Worm (Caenorhabditis elegans) whole organism, L4 larva: ENCODE measurements around the gene C13B4.1.

ENCODE experiments used
- F26F4.8 ChIP-seq: fragments of 200-800 bp; sonication (Bioruptor generic); conservative IDR thresholded peaks from 2 replicates; pipeline ENCODE4 v1.3.6; 2022; ENCODE audit warnings: missing genetic modification characterization, missing compliant biosample characterization
- F37D6.2 ChIP-seq: sonication (generic microtip); optimal IDR thresholded peaks from 2 replicates; lab custom pipeline; 2016; ENCODE audit warnings: mild to moderate bottlenecking, missing genetic modification characterization, missing compliant biosample characterization
- T26A8.4 ChIP-seq: fragments of 200-800 bp; sonication (Bioruptor generic); IDR thresholded peaks from 2 replicates; pipeline ENCODE4 v1.3.6; 2022; ENCODE audit warnings: missing genetic modification characterization, missing compliant biosample characterization
- Y48G9A.11 ChIP-seq: fragments of 200-800 bp; sonication (Bioruptor generic); IDR thresholded peaks from 2 replicates; pipeline ENCODE4 v1.3.6; 2022; ENCODE audit warnings: missing genetic modification reagents, missing genetic modification characterization, missing compliant biosample characterization
- Y5F2A.4 ChIP-seq: fragments of 200-800 bp; sonication (Bioruptor generic); optimal IDR thresholded peaks from 2 replicates; lab custom pipeline; 2018; ENCODE audit warnings: mild to moderate bottlenecking, missing genetic modification characterization, missing compliant biosample characterization
- Y75B8A.6 ChIP-seq: fragments of 200-800 bp; sonication (Bioruptor generic); IDR thresholded peaks from 2 replicates; pipeline ENCODE4 v1.3.6; 2022; ENCODE audit warnings: missing genetic modification reagents, missing genetic modification characterization, missing compliant biosample characterization
- ZK546.5 ChIP-seq, 2 experiments: sonication (generic microtip); optimal IDR thresholded peaks; 2 replicates each; lab custom pipeline; 2017; ENCODE audit warnings: missing biosample characterization in 2 of 2, missing genetic modification characterization in 2 of 2
- aha-1 ChIP-seq: fragments of 150-350 bp; peaks from one replicate; lab custom pipeline; 2014; ENCODE audit warnings: missing biosample characterization, missing genetic modification characterization
- ceh-20 ChIP-seq: fragments of 200-800 bp; sonication (Bioruptor generic); IDR thresholded peaks from 2 replicates; pipeline ENCODE4 v1.3.6; 2022; ENCODE audit warnings: missing genetic modification reagents, missing genetic modification characterization, missing compliant biosample characterization
- dmd-6 ChIP-seq: fragments of 200-800 bp; sonication (Bioruptor generic); IDR thresholded peaks from 2 replicates; pipeline ENCODE4 v1.3.6; 2022; ENCODE audit warnings: missing genetic modification reagents, missing genetic modification characterization, missing compliant biosample characterization
- dmd-8 ChIP-seq: fragments of 200-800 bp; sonication (Bioruptor generic); IDR thresholded peaks from 2 replicates; pipeline ENCODE4 v1.3.6; 2022; ENCODE audit warnings: missing genetic modification characterization, missing compliant biosample characterization
- dpl-1 ChIP-seq: fragments of 150-350 bp; optimal IDR thresholded peaks from 2 replicates; lab custom pipeline; 2014; ENCODE audit warnings: missing biosample characterization, missing genetic modification reagents, missing genetic modification characterization
- duxl-1 ChIP-seq: sonication (generic microtip); optimal IDR thresholded peaks from 2 replicates; lab custom pipeline; 2016; ENCODE audit warnings: mild to moderate bottlenecking, missing genetic modification characterization, moderate library complexity, missing compliant biosample characterization; ENCODE audit not compliant: poor library complexity
- dve-1 ChIP-seq: sonication (generic microtip); optimal IDR thresholded peaks from 2 replicates; lab custom pipeline; 2017; ENCODE audit warnings: antibody characterized with exemption, mild to moderate bottlenecking, missing genetic modification characterization, missing compliant biosample characterization; ENCODE audit not compliant: insufficient read depth
- fkh-10 ChIP-seq: fragments of 150-350 bp; optimal IDR thresholded peaks from 2 replicates; lab custom pipeline; 2014; ENCODE audit warnings: missing biosample characterization, missing genetic modification reagents, missing genetic modification characterization
- gei-8 ChIP-seq: fragments of 200-800 bp; sonication (Bioruptor generic); optimal IDR thresholded peaks from 2 replicates; lab custom pipeline; 2018; ENCODE audit warnings: mild to moderate bottlenecking, missing genetic modification characterization, missing compliant biosample characterization
- hif-1 ChIP-seq, 2 experiments: sonication (generic microtip); optimal IDR thresholded peaks; 2 replicates each; lab custom pipeline; 2016 to 2017; ENCODE audit warnings: missing compliant biosample characterization in 2 of 2, missing genetic modification characterization in 2 of 2, missing genetic modification reagents in 2 of 2, missing genotype in 2 of 2, mild to moderate bottlenecking in 1 of 2
- hlh-11 ChIP-seq: fragments of 200-800 bp; sonication (Bioruptor generic); optimal IDR thresholded peaks from 2 replicates; lab custom pipeline; 2018; ENCODE audit warnings: mild to moderate bottlenecking, missing genetic modification characterization, missing compliant biosample characterization
- hlh-30 ChIP-seq: sonication (generic microtip); optimal IDR thresholded peaks from 2 replicates; lab custom pipeline; 2017; ENCODE audit warnings: antibody characterized with exemption, mild to moderate bottlenecking, missing genetic modification characterization, missing compliant biosample characterization; ENCODE audit not compliant: insufficient read depth
- hmg-1.1 ChIP-seq: fragments of 200-800 bp; sonication (Bioruptor generic); IDR thresholded peaks from 2 replicates; pipeline ENCODE4 v1.3.6; 2022; ENCODE audit warnings: missing genetic modification reagents, missing genetic modification characterization, missing compliant biosample characterization
- lin-1 ChIP-seq: fragments of 200-800 bp; sonication (Bioruptor generic); IDR thresholded peaks from 2 replicates; pipeline ENCODE4 v1.3.6; 2022; ENCODE audit warnings: missing genetic modification reagents, missing genetic modification characterization, missing compliant biosample characterization
- lin-15B ChIP-seq: fragments of 150-350 bp; sonication (generic microtip); optimal IDR thresholded peaks from 3 replicates; lab custom pipeline; 2014; ENCODE audit warnings: missing biosample characterization, missing genetic modification characterization
- lin-29 ChIP-seq: fragments of 200-800 bp; sonication (Bioruptor generic); IDR thresholded peaks from 2 replicates; pipeline ENCODE4 v1.3.6; 2022; ENCODE audit warnings: missing genetic modification reagents, missing genetic modification characterization, missing compliant biosample characterization
- lin-38 ChIP-seq: fragments of 200-800 bp; sonication (Bioruptor generic); IDR thresholded peaks from 2 replicates; pipeline ENCODE4 v1.3.6; 2022; ENCODE audit warnings: missing genetic modification reagents, missing genetic modification characterization, missing compliant biosample characterization
- lin-39 ChIP-seq: fragments of 150-350 bp; optimal IDR thresholded peaks from 2 replicates; lab custom pipeline; 2014; ENCODE audit warnings: missing biosample characterization, missing genetic modification reagents, missing genetic modification characterization
- lsy-2 ChIP-seq, 2 experiments: fragments of 150-350 bp in 1 of 2; sonication (generic microtip) in 1 of 2; optimal IDR thresholded peaks; 2 replicates each; lab custom pipeline; 2014 to 2017; ENCODE audit warnings: missing biosample characterization in 2 of 2, missing genetic modification characterization in 2 of 2
- madf-5 ChIP-seq, 2 experiments: fragments of 200-800 bp; sonication (Bioruptor generic); IDR thresholded peaks; 2 replicates each; pipeline ENCODE4 v1.3.6; 2022; ENCODE audit warnings: missing compliant biosample characterization in 2 of 2, missing genetic modification characterization in 2 of 2
- mdl-1 ChIP-seq, 2 experiments: fragments of 150-350 bp in 1 of 2; sonication (generic microtip) in 1 of 2; optimal IDR thresholded peaks; 2 replicates each; lab custom pipeline; 2014 to 2017; ENCODE audit warnings: missing biosample characterization in 2 of 2, missing genetic modification characterization in 2 of 2
- mep-1 ChIP-seq: fragments of 150-350 bp; sonication (generic microtip); optimal IDR thresholded peaks from 3 replicates; lab custom pipeline; 2014; ENCODE audit warnings: missing biosample characterization, missing genetic modification characterization
- mes-2 ChIP-seq: sonication (generic microtip); optimal IDR thresholded peaks from 2 replicates; lab custom pipeline; 2016; ENCODE audit warnings: missing genotype, mild to moderate bottlenecking, missing genetic modification characterization, missing compliant biosample characterization; ENCODE audit not compliant: poor library complexity, severe bottlenecking
- mxl-2 ChIP-seq: fragments of 200-800 bp; sonication (Bioruptor generic); conservative IDR thresholded peaks from 2 replicates; pipeline ENCODE4 v1.3.6; 2022; ENCODE audit warnings: missing genetic modification reagents, missing genetic modification characterization, missing compliant biosample characterization
- mxl-3 ChIP-seq: fragments of 200-800 bp; sonication (Bioruptor generic); optimal IDR thresholded peaks from 2 replicates; lab custom pipeline; 2018; ENCODE audit warnings: mild to moderate bottlenecking, missing genetic modification characterization, missing compliant biosample characterization
- nhr-102 ChIP-seq: sonication (generic microtip); optimal IDR thresholded peaks from 2 replicates; lab custom pipeline; 2016; ENCODE audit warnings: mild to moderate bottlenecking, missing genetic modification characterization, moderate library complexity, missing compliant biosample characterization
- nhr-41 ChIP-seq: fragments of 200-800 bp; sonication (Bioruptor generic); IDR thresholded peaks from 2 replicates; pipeline ENCODE4 v1.3.6; 2022; ENCODE audit warnings: missing genetic modification reagents, missing genetic modification characterization, missing compliant biosample characterization
- nhr-42 ChIP-seq: fragments of 200-800 bp; sonication (Bioruptor generic); IDR thresholded peaks from 2 replicates; pipeline ENCODE4 v1.3.6; 2022; ENCODE audit warnings: missing genetic modification characterization, missing compliant biosample characterization
- nhr-76 ChIP-seq: fragments of 150-350 bp; optimal IDR thresholded peaks from 2 replicates; lab custom pipeline; 2014; ENCODE audit warnings: missing biosample characterization, missing genetic modification characterization
- nhr-77 ChIP-seq: fragments of 150-350 bp; optimal IDR thresholded peaks from 2 replicates; lab custom pipeline; 2014; ENCODE audit warnings: missing biosample characterization, missing genetic modification characterization
- pqm-1 ChIP-seq: sonication (generic microtip); optimal IDR thresholded peaks from 2 replicates; lab custom pipeline; 2017; ENCODE audit warnings: missing biosample characterization, missing genetic modification characterization
- rbr-2 ChIP-seq: sonication (generic microtip); optimal IDR thresholded peaks from 2 replicates; lab custom pipeline; 2016; ENCODE audit warnings: missing genotype, missing genetic modification characterization, missing compliant biosample characterization
- saeg-2 ChIP-seq: fragments of 200-800 bp; sonication (Bioruptor generic); IDR thresholded peaks from 2 replicates; pipeline ENCODE4 v1.3.6; 2022; ENCODE audit warnings: missing genetic modification reagents, missing genetic modification characterization, missing compliant biosample characterization
- snpc-4 ChIP-seq: fragments of 150-350 bp; optimal IDR thresholded peaks from 2 replicates; lab custom pipeline; 2014; ENCODE audit warnings: missing biosample characterization, missing genetic modification characterization
- spr-1 ChIP-seq: sonication (generic microtip); optimal IDR thresholded peaks from 2 replicates; lab custom pipeline; 2016; ENCODE audit warnings: mild to moderate bottlenecking, missing genetic modification characterization, missing compliant biosample characterization
- spr-3 ChIP-seq: fragments of 200-800 bp; sonication (Bioruptor generic); optimal IDR thresholded peaks from 2 replicates; lab custom pipeline; 2018; ENCODE audit warnings: mild to moderate bottlenecking, missing genetic modification characterization, missing compliant biosample characterization
- unc-39 ChIP-seq: sonication (generic microtip); optimal IDR thresholded peaks from 2 replicates; lab custom pipeline; 2017; ENCODE audit warnings: missing biosample characterization, missing genetic modification characterization
- unc-62 ChIP-seq, 3 experiments: fragments of 150-350 bp in 1 of 3; sonication (generic microtip); optimal IDR thresholded peaks in 2 of 3; peaks in 1 of 3; 1 replicate in 1 of 3; 2 replicates in 2 of 3; lab custom pipeline; 2014 to 2017; ENCODE audit warnings: missing biosample characterization in 3 of 3, missing genetic modification characterization in 3 of 3, missing genetic modification reagents in 3 of 3, missing genotype in 1 of 3
- vab-7 ChIP-seq: fragments of 200-800 bp; sonication (Bioruptor generic); IDR thresholded peaks from 2 replicates; pipeline ENCODE4 v1.3.6; 2022; ENCODE audit warnings: missing genetic modification reagents, missing genetic modification characterization, missing compliant biosample characterization
- zfp-3 ChIP-seq: fragments of 200-800 bp; sonication (Bioruptor generic); conservative IDR thresholded peaks from 2 replicates; pipeline ENCODE4 v1.3.6; 2022; ENCODE audit warnings: missing genetic modification reagents, missing genetic modification characterization, missing compliant biosample characterization
- ztf-7 ChIP-seq: fragments of 150-350 bp; optimal IDR thresholded peaks from 2 replicates; lab custom pipeline; 2014; ENCODE audit warnings: missing biosample characterization, missing genetic modification characterization

Gene C13B4.1

ce11 chrII:14489407-14489806 is 10.0 kb upstream of the C13B4.1 start, which contains the start of gene vnut-1 (continued):
- no peak for TF ChIP-seq lin-1 (GFP tag; lab: Robert Waterston, UW)
- TF ChIP-seq nhr-42 (GFP tag; lab: Robert Waterston, UW), result no peak
- no peak for TF ChIP-seq lin-29
- TF ChIP-seq spr-1, result no peak
- TF ChIP-seq saeg-2 (GFP tag; lab: Robert Waterston, UW), result no peak
- TF ChIP-seq Y75B8A.6 (GFP tag; lab: Robert Waterston, UW), result no peak
- TF ChIP-seq unc-39, result no peak
- no peak for TF ChIP-seq gei-8
- no peak for TF ChIP-seq lin-39 (tag; lab: Kevin White, UChicago)
- peak; percentile 32 for TF ChIP-seq hlh-11 (tag; lab: Kevin White, UChicago)
- TF ChIP-seq duxl-1 (tag; lab: Kevin White, UChicago), result no peak
- TF ChIP-seq madf-5 (GFP tag; IDR thresholded peaks at IDR 0.05; lab: Robert Waterston, UW), result no peak
- no peak for TF ChIP-seq snpc-4 (tag; lab: Kevin White, UChicago)
- no peak for TF ChIP-seq spr-3
- TF ChIP-seq Y48G9A.11 (GFP tag; lab: Robert Waterston, UW), result no peak
- TF ChIP-seq rbr-2 (tag; lab: Kevin White, UChicago), result no peak
- TF ChIP-seq F26F4.8 (GFP tag; lab: Robert Waterston, UW), result no peak
- TF ChIP-seq mdl-1 (tag; optimal IDR thresholded peaks at IDR 0.05; lab: Kevin White, UChicago), result peak in 1 of 2 experiments; percentile 72
- TF ChIP-seq dmd-8, result no peak
- TF ChIP-seq hlh-30 (tag; lab: Kevin White, UChicago), result peak; percentile 55
- TF ChIP-seq nhr-41, result no peak
- TF ChIP-seq pqm-1 (tag; lab: Kevin White, UChicago), result peak; percentile 79
- TF ChIP-seq unc-62 (GFP tag; optimal IDR thresholded peaks at IDR 0.05 in 1 of 2; lab: Kevin White, UChicago), result no peak
- no peak for TF ChIP-seq unc-62 (tag; optimal IDR thresholded peaks at IDR 0.05; lab: Kevin White, UChicago)
- TF ChIP-seq, all 104 proteins: peak for 17

DNA sequence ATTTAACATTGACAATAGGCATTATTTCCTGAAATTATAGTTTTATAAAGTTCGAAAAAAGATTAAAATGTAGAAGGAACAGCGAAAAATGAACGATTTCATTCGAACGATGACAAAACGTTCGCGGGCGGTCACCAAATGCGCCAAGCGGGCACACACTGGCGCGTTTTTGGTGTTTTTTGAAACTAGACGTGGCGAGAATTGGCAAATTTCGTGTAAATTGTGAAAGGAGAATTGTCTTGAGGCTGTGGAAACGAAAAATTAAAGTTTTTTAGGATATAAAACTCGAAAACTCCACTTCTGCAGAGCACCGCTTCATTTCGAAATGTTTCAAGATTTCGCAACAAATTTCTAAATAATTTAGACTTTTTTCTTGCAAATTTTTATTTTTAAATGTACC is 9.2 kb upstream of the C13B4.1 start, which contains the start of gene usp-14:
TSS of gene usp-14 (minus strand) at position 28 of the 400 bp plus-strand sequence.
- TF ChIP-seq hif-1 (tag; optimal IDR thresholded peaks at IDR 0.05; lab: Kevin White, UChicago) (peak in 1 of 2 experiments; percentile 71), hlh-11 (tag; lab: Kevin White, UChicago) (peak; percentile 57), F37D6.2 (tag; lab: Kevin White, UChicago) (peak; percentile 15), dve-1 (peak; percentile 67), hmg-1.1 (peak; percentile 55; the same call in 1 of the 2 replicates), vab-7 (GFP tag; lab: Robert Waterston, UW) (0 out of 2 replicates have a peak, but pooled peaks have one; percentile 16), ztf-7 (tag; lab: Kevin White, UChicago) (peak; percentile 23), aha-1 (tag; lab: Kevin White, UChicago) (peak; percentile 98), mxl-2 (GFP tag; lab: Robert Waterston, UW) (no peak), spr-3 (no peak), lsy-2 (tag; optimal IDR thresholded peaks at IDR 0.05; lab: Kevin White, UChicago) (peak in 1 of 2 experiments; percentile 79), ceh-20 (GFP tag; lab: Robert Waterston, UW) (peak; percentile 28; the same call in 1 of the 2 replicates), zfp-3 (GFP tag; lab: Robert Waterston, UW) (0 out of 2 replicates have a peak, but pooled peaks have one; percentile 23), mes-2 (tag; lab: Kevin White, UChicago) (peak; percentile 81), lin-38 (GFP tag; lab: Robert Waterston, UW) (peak; percentile 71), dpl-1 (peak; percentile 86), spr-1 (peak; percentile 24), rbr-2 (tag; lab: Kevin White, UChicago) (peak; percentile 44), lin-15B (tag; lab: Kevin White, UChicago) (no peak), unc-39 (no peak), T26A8.4 (GFP tag; lab: Robert Waterston, UW) (0 out of 2 replicates have a peak, but pooled peaks have one; percentile 23), gei-8 (no peak), dmd-6 (GFP tag; lab: Robert Waterston, UW) (peak; percentile 53), mep-1 (peak; percentile 53), F26F4.8 (GFP tag; lab: Robert Waterston, UW) (no peak), Y5F2A.4 (GFP tag; lab: Kevin White, UChicago) (no peak), mxl-3 (GFP tag; lab: Kevin White, UChicago) (peak; percentile 3), nhr-102 (tag; lab: Kevin White, UChicago) (peak; percentile 15), ZK546.5 (tag; optimal IDR thresholded peaks at IDR 0.05; lab: Kevin White, UChicago) (no peak), nhr-76 (tag; lab: Kevin White, UChicago) (no peak), nhr-42 (GFP tag; lab: Robert Waterston, UW) (peak; percentile 80), fkh-10 (GFP tag; lab: Kevin White, UChicago) (peak; percentile 21), nhr-77 (tag; lab: Kevin White, UChicago) (peak; percentile 60)
